Worm (Caenorhabditis elegans): ENCODE data around the gene msp-56.

msp-56 gene

DNA sequence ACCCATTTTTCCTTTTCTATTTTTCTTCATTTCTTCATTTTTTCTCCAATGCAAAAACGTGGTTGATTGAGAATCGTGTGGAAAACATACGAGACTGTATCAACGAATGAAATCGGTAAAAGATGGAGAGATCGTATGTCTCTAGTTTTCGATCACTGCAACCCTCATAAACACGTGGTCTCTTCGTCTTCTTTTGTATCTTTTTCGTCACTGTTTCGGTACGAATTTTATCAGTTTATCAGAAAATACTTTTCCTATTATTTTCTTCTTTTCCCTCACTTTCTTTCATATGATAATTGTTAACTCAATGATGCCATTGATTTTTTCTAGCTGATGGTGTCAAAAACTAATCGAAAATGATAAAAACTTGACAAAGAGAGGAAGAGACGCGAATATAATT, 34.3 kb downstream of the msp-56 start:
- no peak for TF ChIP-seq dao-5 (tag; optimal IDR thresholded peaks at IDR 0.05)
- TF ChIP-seq W03F9.2 (tag; optimal IDR thresholded peaks at IDR 0.05): no peak
- no peak for TF ChIP-seq him-1 (tag; optimal IDR thresholded peaks at IDR 0.05)

ce11 chrIV:9878893-9879379, 37.6 kb downstream of the msp-56 start, which contains the start of gene nhr-4:
Gene nhr-4 (plus strand): TSS chrIV:9879329.
- TF ChIP-seq W03F9.2 (tag; optimal IDR thresholded peaks at IDR 0.05) (no peak), dao-5 (tag; optimal IDR thresholded peaks at IDR 0.05) (no peak), him-1 (tag; optimal IDR thresholded peaks at IDR 0.05) (no peak)

ce11 chrIV:9884257-9884656, 42.9 kb downstream of the msp-56 start, which contains the start of the genes prp-18 and mccc-1:
Gene prp-18 (minus strand): TSS chrIV:9884383.
Gene mccc-1 (plus strand): TSS chrIV:9884570.
- TF ChIP-seq dao-5 (tag; optimal IDR thresholded peaks at IDR 0.05) (no peak), W03F9.2 (tag; optimal IDR thresholded peaks at IDR 0.05) (no peak)

DNA sequence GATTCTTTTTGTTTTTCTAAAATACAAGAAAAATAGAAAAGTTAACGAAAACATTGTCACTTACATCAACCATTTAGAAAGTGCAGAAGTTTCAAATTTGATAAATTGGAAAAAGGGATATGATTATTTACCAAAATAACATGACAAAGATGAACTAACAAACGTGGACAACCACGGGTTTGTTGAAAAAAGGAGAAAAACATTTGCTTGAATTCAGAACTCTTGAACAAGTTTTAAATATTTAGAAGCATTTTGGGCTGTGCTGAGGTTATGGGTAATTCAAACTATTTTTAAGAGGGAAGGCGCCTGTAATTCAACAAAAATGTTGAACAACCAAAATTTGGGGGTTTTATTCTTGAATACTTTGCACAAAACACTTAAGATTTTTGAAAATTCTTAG, 48.5 kb downstream of the msp-56 start, which contains the start of gene ttbk-3:
TSS of gene ttbk-3 (minus strand) at position 101 of the 400 bp plus-strand sequence.
- TF ChIP-seq dao-5 (tag; optimal IDR thresholded peaks at IDR 0.05) (no peak), W03F9.2 (tag; optimal IDR thresholded peaks at IDR 0.05) (no peak), him-1 (tag; optimal IDR thresholded peaks at IDR 0.05) (no peak)

All from whole organism, L4/young adult.